Worm (Caenorhabditis elegans): ENCODE data around the gene ZK795.3.

ZK795.3 gene

DNA sequence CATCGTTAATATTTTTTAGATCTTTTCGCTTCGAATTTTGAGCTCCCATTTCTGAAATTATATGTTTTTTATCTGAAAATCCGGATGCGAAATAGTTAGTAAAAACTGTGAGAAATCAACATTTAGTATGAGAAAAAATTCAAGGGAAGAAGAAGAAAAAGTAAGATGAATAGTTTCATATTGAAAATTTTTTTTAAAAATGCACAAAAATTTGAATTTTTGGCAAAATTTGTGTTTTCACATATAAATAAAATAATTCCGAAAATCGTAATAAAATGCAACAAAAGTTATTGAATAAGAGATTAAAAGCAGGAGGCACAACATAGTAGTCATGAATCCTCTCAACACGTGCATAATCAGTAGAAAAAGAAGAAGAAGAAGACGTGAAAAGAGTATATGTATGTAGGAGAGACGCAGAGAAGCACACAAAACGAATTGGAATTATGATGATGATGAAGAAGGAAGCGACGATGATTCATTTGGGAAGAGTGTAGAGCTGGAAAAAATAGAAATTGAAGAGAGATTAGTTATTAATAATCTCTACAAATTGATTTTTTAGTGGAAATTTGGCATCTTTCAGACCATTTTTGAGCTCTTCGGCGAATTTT lies 6.9 kb downstream of the ZK795.3 start, which contains the start of gene eak-7:
Gene eak-7 (minus strand): TSS at position 51 of the 608 bp plus-strand sequence.
- TF ChIP-seq ces-1 (GFP tag; optimal IDR thresholded peaks at IDR 0.05) = peak; percentile 61
- TF ChIP-seq elt-1 (tag; optimal IDR thresholded peaks at IDR 0.05; ENCODE audit: borderline replicate concordance, insufficient read depth) = no peak
- TF ChIP-seq drap-1 (GFP tag; optimal IDR thresholded peaks at IDR 0.05) = no peak
- TF ChIP-seq unc-39 (tag; optimal IDR thresholded peaks at IDR 0.05) = no peak

DNA sequence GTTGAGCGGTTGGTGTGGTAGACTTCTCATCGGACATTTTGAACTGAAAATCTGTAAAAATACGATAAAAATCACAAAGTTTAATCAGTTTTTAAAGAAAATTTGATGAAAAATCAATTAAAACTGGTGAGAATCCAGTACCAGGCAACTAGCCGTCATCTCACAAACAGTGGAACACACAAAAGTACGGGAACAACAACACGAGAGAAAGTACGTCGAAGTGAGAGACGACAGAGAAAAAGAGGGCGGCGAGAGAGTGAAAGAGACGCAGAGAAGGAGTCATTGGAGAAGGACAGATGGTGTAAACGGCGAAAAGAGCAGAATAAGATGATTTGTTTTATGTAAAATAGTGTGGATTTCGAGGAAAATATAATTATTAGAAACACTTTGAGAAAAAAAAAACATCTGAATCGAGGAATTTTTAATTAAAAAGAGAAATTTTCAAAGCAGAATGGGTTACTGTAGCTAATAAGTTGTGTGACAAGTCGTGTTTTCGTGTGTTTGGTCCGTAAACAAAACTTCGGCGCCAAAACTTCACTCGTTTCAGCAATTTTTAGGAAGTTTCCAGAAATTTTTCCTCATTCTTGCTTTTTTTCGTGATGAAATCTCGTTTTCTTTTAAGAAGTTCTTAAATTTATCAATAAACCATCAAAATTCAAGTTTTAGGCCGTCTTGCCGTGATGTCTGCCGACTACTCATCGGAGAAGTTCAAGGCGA lies 8.2 kb downstream of the ZK795.3 start, which contains the start of the genes hsb-1 and let-99:
Gene hsb-1 (minus strand): TSS at position 51 of the 717 bp plus-strand sequence.
Gene let-99 (plus strand): TSS at position 667 of the 717 bp plus-strand sequence.
- TF ChIP-seq hlh-1 (tag; optimal IDR thresholded peaks at IDR 0.05) (peak; percentile 31), blmp-1 (tag; optimal IDR thresholded peaks at IDR 0.05) (no peak), M03D4.4 (tag; optimal IDR thresholded peaks at IDR 0.05) (no peak), unc-62 (GFP tag; optimal IDR thresholded peaks at IDR 0.05) (no peak), unc-39 (tag; optimal IDR thresholded peaks at IDR 0.05) (no peak), bed-3 (GFP tag; optimal IDR thresholded peaks at IDR 0.05) (no peak), cnd-1 (tag; optimal IDR thresholded peaks at IDR 0.05) (peak; percentile 68), pha-4 (tag; optimal IDR thresholded peaks at IDR 0.05) (peak; percentile 8), elt-1 (tag; optimal IDR thresholded peaks at IDR 0.05; ENCODE audit: borderline replicate concordance, insufficient read depth) (no peak), sptf-1 (tag; optimal IDR thresholded peaks at IDR 0.05) (peak; percentile 27), ham-2 (GFP tag; optimal IDR thresholded peaks at IDR 0.05) (peak; percentile 26), lin-32 (GFP tag; optimal IDR thresholded peaks at IDR 0.05) (peak; percentile 69), elt-3 (tag; optimal IDR thresholded peaks at IDR 0.05) (no peak), lsy-2 (tag; optimal IDR thresholded peaks at IDR 0.05) (no peak)

DNA sequence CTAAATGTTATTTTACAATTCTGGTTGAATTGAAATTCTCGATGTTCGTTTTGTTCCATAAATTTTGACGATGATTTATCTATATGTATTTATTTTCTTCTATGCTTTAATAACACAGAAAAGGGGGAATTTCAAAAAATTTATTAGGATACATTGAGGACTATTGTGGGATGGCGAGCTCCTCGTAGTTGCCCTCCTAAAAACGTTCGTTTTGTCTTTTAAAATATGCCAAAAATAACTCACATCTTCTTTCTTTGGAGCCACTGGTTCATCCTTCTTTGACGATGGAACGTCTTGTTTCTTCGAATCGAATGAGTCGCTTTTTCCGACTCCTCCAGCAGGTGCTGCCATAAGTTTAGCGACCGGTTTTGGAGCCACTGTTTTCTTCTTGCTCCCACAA lies 11.4 kb downstream of the ZK795.3 start:
- TF ChIP-seq ceh-39 (tag; optimal IDR thresholded peaks at IDR 0.05) (no peak), blmp-1 (tag; optimal IDR thresholded peaks at IDR 0.05) (no peak), bed-3 (GFP tag; optimal IDR thresholded peaks at IDR 0.05) (no peak), nhr-237 (tag; optimal IDR thresholded peaks at IDR 0.05) (no peak), drap-1 (GFP tag; optimal IDR thresholded peaks at IDR 0.05) (no peak), ces-1 (GFP tag; optimal IDR thresholded peaks at IDR 0.05) (no peak), ceh-43 (GFP tag; optimal IDR thresholded peaks at IDR 0.05) (no peak), hlh-1 (tag; optimal IDR thresholded peaks at IDR 0.05) (no peak), lin-13 (tag; optimal IDR thresholded peaks at IDR 0.05) (no peak), nhr-76 (tag; optimal IDR thresholded peaks at IDR 0.05) (no peak), nhr-12 (tag; optimal IDR thresholded peaks at IDR 0.05) (no peak), ztf-11 (tag; optimal IDR thresholded peaks at IDR 0.05) (no peak), nhr-2 (tag; optimal IDR thresholded peaks at IDR 0.05) (no peak), nhr-28 (tag; optimal IDR thresholded peaks at IDR 0.05) (no peak), elt-1 (tag; optimal IDR thresholded peaks at IDR 0.05; ENCODE audit: borderline replicate concordance, insufficient read depth) (no peak), flh-1 (GFP tag; optimal IDR thresholded peaks at IDR 0.05) (no peak), elt-3 (tag; optimal IDR thresholded peaks at IDR 0.05) (no peak), lsy-2 (tag; optimal IDR thresholded peaks at IDR 0.05) (no peak)

DNA sequence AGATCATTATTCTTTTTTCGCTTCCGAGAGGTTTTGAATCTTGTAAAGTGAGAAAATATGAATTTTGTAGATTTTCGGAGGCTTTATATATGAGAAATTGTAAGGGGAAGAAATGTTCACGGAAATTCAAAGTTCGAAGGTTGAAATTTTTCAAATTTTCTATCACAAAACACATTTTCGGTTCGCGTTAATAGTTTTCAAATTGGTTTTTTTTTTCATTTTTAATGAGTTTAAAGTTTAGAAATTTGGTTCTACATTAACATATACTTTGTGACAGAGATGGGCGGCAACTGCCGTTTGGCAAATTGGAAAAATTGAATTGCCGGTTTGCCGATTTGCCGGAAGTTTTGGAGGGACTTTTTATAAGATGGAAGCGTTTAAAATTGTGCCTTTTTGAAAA lies 11.9 kb downstream of the ZK795.3 start, which contains the start of gene K08E7.4:
Gene K08E7.4 (minus strand): TSS at position 101 of the 400 bp plus-strand sequence.
- TF ChIP-seq ceh-39 (tag; optimal IDR thresholded peaks at IDR 0.05) (no peak), ceh-83 (GFP tag; optimal IDR thresholded peaks at IDR 0.05) (no peak)

DNA sequence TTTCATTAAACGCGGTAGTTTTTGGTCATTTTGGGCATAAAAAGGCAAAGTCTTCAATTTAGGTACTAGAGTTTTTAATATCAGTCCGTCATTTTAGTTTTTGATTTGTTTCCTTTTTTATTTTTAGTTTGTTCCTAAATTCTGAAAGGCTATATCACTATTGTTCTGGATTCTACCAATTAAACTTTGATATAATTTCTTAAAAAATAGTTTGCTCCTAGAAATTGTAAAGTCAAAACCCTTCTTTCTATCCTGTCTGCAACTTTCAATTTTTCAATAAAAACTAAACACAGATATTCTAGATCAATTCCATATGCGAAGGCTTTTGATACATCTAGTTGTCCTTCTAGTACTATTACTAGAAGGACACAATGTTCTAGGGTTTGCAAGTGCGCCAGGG lies 13.9 kb downstream of the ZK795.3 start, which contains the start of gene K08E7.5:
Gene K08E7.5 (plus strand): TSS at position 301 of the 400 bp plus-strand sequence.
- TF ChIP-seq blmp-1 (tag; optimal IDR thresholded peaks at IDR 0.05) = no peak
- TF ChIP-seq M03D4.4 (tag; optimal IDR thresholded peaks at IDR 0.05) = no peak
- TF ChIP-seq nhr-76 (tag; optimal IDR thresholded peaks at IDR 0.05) = no peak
- no peak for TF ChIP-seq elt-1 (tag; optimal IDR thresholded peaks at IDR 0.05; ENCODE audit: borderline replicate concordance, insufficient read depth)
- TF ChIP-seq nhr-12 (tag; optimal IDR thresholded peaks at IDR 0.05) = no peak
- no peak for TF ChIP-seq ceh-39 (tag; optimal IDR thresholded peaks at IDR 0.05)
- TF ChIP-seq nhr-2 (tag; optimal IDR thresholded peaks at IDR 0.05) = no peak
- TF ChIP-seq drap-1 (GFP tag; optimal IDR thresholded peaks at IDR 0.05) = no peak
- TF ChIP-seq nhr-237 (tag; optimal IDR thresholded peaks at IDR 0.05) = no peak
- TF ChIP-seq sptf-1 (tag; optimal IDR thresholded peaks at IDR 0.05) = no peak
- TF ChIP-seq unc-62 (GFP tag; optimal IDR thresholded peaks at IDR 0.05) = no peak
- no peak for TF ChIP-seq tbx-8 (GFP tag; optimal IDR thresholded peaks at IDR 0.05)
- TF ChIP-seq nhr-28 (tag; optimal IDR thresholded peaks at IDR 0.05) = no peak
- TF ChIP-seq flh-1 (GFP tag; optimal IDR thresholded peaks at IDR 0.05) = no peak
- TF ChIP-seq cnd-1 (tag; optimal IDR thresholded peaks at IDR 0.05) = no peak
- no peak for TF ChIP-seq ceh-43 (GFP tag; optimal IDR thresholded peaks at IDR 0.05)
- no peak for TF ChIP-seq elt-3 (tag; optimal IDR thresholded peaks at IDR 0.05)
- no peak for TF ChIP-seq hlh-1 (tag; optimal IDR thresholded peaks at IDR 0.05)

All from whole organism, mixed stage, embryonic.